Worm (Caenorhabditis elegans): ENCODE measurements around the gene nipa-1.

Gene nipa-1

DNA sequence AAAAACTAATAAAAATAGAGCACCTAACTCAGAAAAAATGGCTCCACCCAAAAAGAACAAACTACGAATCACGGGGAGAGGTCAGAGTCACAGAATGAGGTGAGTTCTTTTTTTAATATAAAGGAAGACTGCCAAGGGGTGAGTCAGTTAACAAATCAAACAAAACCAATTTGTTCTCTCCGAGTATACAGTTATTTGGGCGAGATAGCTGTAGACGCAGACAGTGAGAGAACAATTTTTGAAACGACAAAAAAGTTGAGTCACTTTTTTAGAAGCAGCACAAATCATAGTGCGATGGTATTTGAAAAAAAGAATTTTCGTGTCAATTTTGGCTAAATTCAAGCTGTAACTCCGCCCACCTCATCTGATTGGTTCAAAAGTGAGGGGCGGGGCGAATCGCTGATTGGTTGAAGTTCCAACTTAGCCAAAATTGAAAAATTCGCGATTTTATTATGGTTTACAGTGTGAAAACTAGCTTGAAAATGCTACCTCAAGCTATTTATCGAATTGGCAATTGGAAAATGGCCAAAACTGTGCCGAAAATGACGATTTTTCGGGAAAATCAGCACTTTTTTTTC lies 2.6 kb downstream of the nipa-1 start:
- TF ChIP-seq mab-5 (tag; optimal IDR thresholded peaks at IDR 0.05) (no peak), ceh-43 (GFP tag; optimal IDR thresholded peaks at IDR 0.05) (no peak), unc-120 (tag; optimal IDR thresholded peaks at IDR 0.05; ENCODE audit: poor library complexity, severe bottlenecking) (no peak), snpc-4 (tag; optimal IDR thresholded peaks at IDR 0.05) (no peak), drap-1 (GFP tag; optimal IDR thresholded peaks at IDR 0.05) (no peak), sem-2 (GFP tag; optimal IDR thresholded peaks at IDR 0.05) (no peak), mep-1 (tag; optimal IDR thresholded peaks at IDR 0.05) (no peak), lsy-2 (tag; optimal IDR thresholded peaks at IDR 0.05) (no peak), pha-4 (tag; optimal IDR thresholded peaks at IDR 0.05) (no peak), ceh-39 (tag; optimal IDR thresholded peaks at IDR 0.05) (no peak), elt-1 (tag; optimal IDR thresholded peaks at IDR 0.05; ENCODE audit: borderline replicate concordance, insufficient read depth) (no peak), hlh-1 (tag; optimal IDR thresholded peaks at IDR 0.05) (no peak), cnd-1 (tag; optimal IDR thresholded peaks at IDR 0.05) (no peak), zip-8 (tag; optimal IDR thresholded peaks at IDR 0.05) (no peak)

DNA sequence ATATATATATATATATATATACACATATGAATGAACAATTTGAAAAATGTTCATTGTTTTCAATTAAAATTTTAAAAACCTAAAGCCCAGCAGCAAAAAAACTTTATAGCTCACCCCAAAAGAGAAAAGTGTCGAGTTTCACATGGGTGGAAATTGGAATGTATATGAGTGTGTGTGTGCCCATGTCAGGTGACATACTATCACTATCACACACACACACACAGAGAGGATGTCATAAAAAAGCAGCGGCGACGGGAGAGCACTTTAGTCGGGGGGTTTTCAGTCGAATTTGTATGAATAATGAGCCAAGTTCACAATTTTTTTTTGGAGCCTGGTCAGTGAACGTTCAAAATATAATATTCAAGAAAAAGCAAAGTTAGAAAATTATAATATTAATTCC lies 7.0 kb downstream of the nipa-1 start:
- TF ChIP-seq mls-2 (tag; optimal IDR thresholded peaks at IDR 0.05): no peak
- no peak for TF ChIP-seq ceh-39 (tag; optimal IDR thresholded peaks at IDR 0.05)
- TF ChIP-seq ztf-11 (tag; optimal IDR thresholded peaks at IDR 0.05): no peak
- TF ChIP-seq elt-3 (tag; optimal IDR thresholded peaks at IDR 0.05): no peak
- TF ChIP-seq zip-8 (tag; optimal IDR thresholded peaks at IDR 0.05): no peak
- no peak for TF ChIP-seq lsy-2 (tag; optimal IDR thresholded peaks at IDR 0.05)
- TF ChIP-seq nhr-12 (tag; optimal IDR thresholded peaks at IDR 0.05): no peak
- no peak for TF ChIP-seq cnd-1 (tag; optimal IDR thresholded peaks at IDR 0.05)
- TF ChIP-seq ham-2 (GFP tag; optimal IDR thresholded peaks at IDR 0.05): no peak
- TF ChIP-seq tbx-8 (GFP tag; optimal IDR thresholded peaks at IDR 0.05): no peak
- TF ChIP-seq pha-4 (tag; optimal IDR thresholded peaks at IDR 0.05): no peak
- no peak for TF ChIP-seq ceh-43 (GFP tag; optimal IDR thresholded peaks at IDR 0.05)

DNA sequence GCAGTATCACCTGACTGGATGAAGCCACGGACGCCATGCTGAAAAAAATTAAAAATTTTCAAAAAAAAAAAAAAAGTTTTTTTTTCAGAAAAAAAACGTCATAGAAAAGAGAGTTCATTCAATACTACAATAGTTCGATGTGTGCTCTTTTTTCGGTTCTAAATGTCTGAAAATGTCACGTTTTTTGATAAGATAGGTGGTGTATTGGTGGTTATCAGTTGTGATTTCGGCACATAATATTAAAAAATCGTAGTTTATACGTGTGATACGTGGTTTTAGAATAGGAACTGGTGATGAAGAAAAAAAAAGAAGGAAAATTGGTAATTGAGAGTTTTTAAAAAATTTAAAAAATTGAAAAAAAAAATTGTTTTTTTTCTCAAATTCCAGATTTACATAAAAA lies 10.0 kb downstream of the nipa-1 start:
- TF ChIP-seq zip-8 (tag; optimal IDR thresholded peaks at IDR 0.05) (no peak), mab-5 (tag; optimal IDR thresholded peaks at IDR 0.05) (no peak), ceh-39 (tag; optimal IDR thresholded peaks at IDR 0.05) (no peak), unc-120 (tag; optimal IDR thresholded peaks at IDR 0.05; ENCODE audit: poor library complexity, severe bottlenecking) (no peak), sptf-1 (tag; optimal IDR thresholded peaks at IDR 0.05) (no peak), hlh-1 (tag; optimal IDR thresholded peaks at IDR 0.05) (no peak), lsy-2 (tag; optimal IDR thresholded peaks at IDR 0.05) (no peak), nhr-12 (tag; optimal IDR thresholded peaks at IDR 0.05) (no peak), cnd-1 (tag; optimal IDR thresholded peaks at IDR 0.05) (no peak), mep-1 (tag; optimal IDR thresholded peaks at IDR 0.05) (no peak), ham-2 (GFP tag; optimal IDR thresholded peaks at IDR 0.05) (no peak), sem-2 (GFP tag; optimal IDR thresholded peaks at IDR 0.05) (no peak), M03D4.4 (tag; optimal IDR thresholded peaks at IDR 0.05) (no peak), nhr-28 (tag; optimal IDR thresholded peaks at IDR 0.05) (no peak), blmp-1 (tag; optimal IDR thresholded peaks at IDR 0.05) (no peak), unc-62 (GFP tag; optimal IDR thresholded peaks at IDR 0.05) (no peak), bed-3 (GFP tag; optimal IDR thresholded peaks at IDR 0.05) (no peak), elt-1 (tag; optimal IDR thresholded peaks at IDR 0.05; ENCODE audit: borderline replicate concordance, insufficient read depth) (no peak), snpc-4 (tag; optimal IDR thresholded peaks at IDR 0.05) (no peak)

DNA sequence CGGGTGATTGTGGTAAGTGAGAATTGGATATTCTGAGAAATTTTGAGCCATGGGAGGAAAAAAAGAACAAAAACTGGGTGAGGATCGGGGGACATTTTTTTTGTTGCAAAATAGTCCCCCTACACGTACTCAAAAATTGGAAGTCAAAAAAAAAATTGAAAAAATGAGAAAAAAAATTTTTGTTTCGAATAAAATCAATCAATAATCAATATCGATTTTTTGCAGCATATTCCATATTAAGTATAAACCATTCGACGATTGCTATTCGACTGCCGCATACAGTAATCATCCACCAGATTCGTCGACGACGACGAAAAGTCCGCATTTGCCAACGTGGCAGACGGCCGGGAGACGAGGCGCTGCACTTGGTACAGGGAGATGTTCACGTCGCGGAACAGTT lies 14.3 kb downstream of the nipa-1 start:
- no peak for TF ChIP-seq ceh-39 (tag; optimal IDR thresholded peaks at IDR 0.05)
- no peak for TF ChIP-seq drap-1 (GFP tag; optimal IDR thresholded peaks at IDR 0.05)
- TF ChIP-seq lsy-2 (tag; optimal IDR thresholded peaks at IDR 0.05): no peak
- no peak for TF ChIP-seq flh-1 (GFP tag; optimal IDR thresholded peaks at IDR 0.05)
- no peak for TF ChIP-seq pha-4 (tag; optimal IDR thresholded peaks at IDR 0.05)
- TF ChIP-seq unc-120 (tag; optimal IDR thresholded peaks at IDR 0.05; ENCODE audit: poor library complexity, severe bottlenecking): no peak
- TF ChIP-seq nhr-76 (tag; optimal IDR thresholded peaks at IDR 0.05): no peak
- TF ChIP-seq mls-2 (tag; optimal IDR thresholded peaks at IDR 0.05): no peak
- no peak for TF ChIP-seq lin-32 (GFP tag; optimal IDR thresholded peaks at IDR 0.05)
- no peak for TF ChIP-seq ceh-83 (GFP tag; optimal IDR thresholded peaks at IDR 0.05)
- no peak for TF ChIP-seq blmp-1 (tag; optimal IDR thresholded peaks at IDR 0.05)
- TF ChIP-seq mep-1 (tag; optimal IDR thresholded peaks at IDR 0.05): no peak
- TF ChIP-seq tbx-8 (GFP tag; optimal IDR thresholded peaks at IDR 0.05): no peak
- TF ChIP-seq ztf-11 (tag; optimal IDR thresholded peaks at IDR 0.05): no peak
- TF ChIP-seq ces-1 (GFP tag; optimal IDR thresholded peaks at IDR 0.05): no peak
- no peak for TF ChIP-seq hlh-1 (tag; optimal IDR thresholded peaks at IDR 0.05)
